Fruit fly (Drosophila melanogaster): Measurements from ENCODE around the gene CG8526.

DNA sequence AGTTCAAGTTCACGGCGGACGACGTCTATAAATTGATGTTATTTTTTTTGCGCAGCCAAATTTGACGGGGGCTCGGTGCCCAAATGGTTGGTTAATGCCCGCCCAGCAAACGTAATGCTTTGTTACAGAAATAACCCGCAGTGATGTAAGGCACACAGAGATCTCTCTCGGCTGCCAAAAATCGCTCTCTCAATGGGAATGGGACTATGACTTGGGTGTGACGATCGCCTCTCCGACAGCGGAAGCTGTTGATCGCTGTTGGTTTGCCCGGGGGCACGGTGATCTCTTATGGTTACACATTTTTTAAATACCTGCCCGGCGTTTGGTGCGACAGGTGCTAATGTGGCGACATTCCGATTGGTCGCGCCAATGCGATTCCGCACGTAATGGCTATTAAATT lies 31.0 kb upstream of the CG8526 start:
- TF ChIP-seq CG13204 (GFP tag; optimal IDR thresholded peaks at IDR 0.05) (no peak), CG17806 (tag; optimal IDR thresholded peaks at IDR 0.05) (no peak), gl (tag; optimal IDR thresholded peaks at IDR 0.05) (no peak), CG32121 (GFP tag; IDR thresholded peaks at IDR 0.05) (peak; percentile 46; the same call in 1 of the 2 replicates), CG14655 (GFP tag; optimal IDR thresholded peaks at IDR 0.05) (no peak), fd96Ca (GFP tag; IDR thresholded peaks at IDR 0.05) (no peak), CG4496 (GFP tag; IDR thresholded peaks at IDR 0.05) (no peak), Pif1B (GFP tag; optimal IDR thresholded peaks at IDR 0.05) (no peak), Pif1A (GFP tag; optimal IDR thresholded peaks at IDR 0.05) (no peak), rn (GFP tag; IDR thresholded peaks at IDR 0.05) (no peak)

Measured in whole organism, pupa.